Fruit fly (Drosophila melanogaster): Measurements from ENCODE around the gene CG4259.

The CG4259 gene

dm6 chr2L:2130157-2130987, 1.3 kb upstream of the CG4259 start, which contains the start of gene Glyp:
Gene Glyp, plus strand, starts transcription at chr2L:2130813.
- TF ChIP-seq dsf (GFP tag; optimal IDR thresholded peaks at IDR 0.05; ENCODE audit: borderline replicate concordance) (peak; percentile 81), Jra (GFP tag; optimal IDR thresholded peaks at IDR 0.05) (peak; percentile 75), brk (GFP tag; optimal IDR thresholded peaks at IDR 0.05) (peak; percentile 96), Vsx2 (GFP tag; optimal IDR thresholded peaks at IDR 0.05; ENCODE audit: partially characterized antibody) (peak; percentile 96), CG32264 (GFP tag; optimal IDR thresholded peaks at IDR 0.05) (peak; percentile 77), psq (GFP tag; optimal IDR thresholded peaks at IDR 0.05) (peak; percentile 96), Hnf4 (GFP tag; optimal IDR thresholded peaks at IDR 0.05) (peak; percentile 86), Dif (GFP tag; optimal IDR thresholded peaks at IDR 0.05; ENCODE audit: partially characterized antibody) (peak; percentile 99), ey (GFP tag; optimal IDR thresholded peaks at IDR 0.05) (peak; percentile 91), lola (GFP tag; optimal IDR thresholded peaks at IDR 0.05) (no peak), fru (GFP tag; optimal IDR thresholded peaks at IDR 0.05) (peak; percentile 97), Dfd (GFP tag; optimal IDR thresholded peaks at IDR 0.05) (no peak), sv (GFP tag; optimal IDR thresholded peaks at IDR 0.05) (peak; percentile 95), Hr83 (GFP tag; optimal IDR thresholded peaks at IDR 0.05; ENCODE audit: poor library complexity, severe bottlenecking) (peak; percentile 73), GATAd (GFP tag; optimal IDR thresholded peaks at IDR 0.05) (peak; percentile 62), dmrt93B (GFP tag; optimal IDR thresholded peaks at IDR 0.05) (peak; percentile 94), Sp1 (GFP tag; optimal IDR thresholded peaks at IDR 0.05) (peak; percentile 99), N (GFP tag; optimal IDR thresholded peaks at IDR 0.05) (no peak), Hr78 (GFP tag; optimal IDR thresholded peaks at IDR 0.05) (no peak), rgr (GFP tag; optimal IDR thresholded peaks at IDR 0.05) (peak; percentile 98), Rel (GFP tag; optimal IDR thresholded peaks at IDR 0.05) (peak; percentile 98), Rel (tag; optimal IDR thresholded peaks at IDR 0.05) (peak; percentile 89), Myc (optimal IDR thresholded peaks at IDR 0.05) (no peak), dl (GFP tag; optimal IDR thresholded peaks at IDR 0.05; ENCODE audit: insufficient read depth in 1 of 2, partially characterized antibody in 2 of 2) (peak; percentile 95 to 97), Mio (GFP tag; optimal IDR thresholded peaks at IDR 0.05) (peak; percentile 38), tai (GFP tag; optimal IDR thresholded peaks at IDR 0.05) (no peak), HLH106 (tag; optimal IDR thresholded peaks at IDR 0.05) (peak; percentile 98), br (GFP tag; optimal IDR thresholded peaks at IDR 0.05) (peak; percentile 94), pan (optimal IDR thresholded peaks at IDR 0.05) (no peak), sage (GFP tag; optimal IDR thresholded peaks at IDR 0.05) (peak; percentile 88), CrebA (GFP tag; optimal IDR thresholded peaks at IDR 0.05; ENCODE audit: borderline replicate concordance) (no peak), CG9705 (GFP tag; optimal IDR thresholded peaks at IDR 0.05) (peak; percentile 97), OdsH (GFP tag; optimal IDR thresholded peaks at IDR 0.05) (peak; percentile 98), jim (GFP tag; optimal IDR thresholded peaks at IDR 0.05) (peak; percentile 62), h (GFP tag; optimal IDR thresholded peaks at IDR 0.05) (peak; percentile 97), Abd-B (GFP tag; optimal IDR thresholded peaks at IDR 0.05) (no peak), foxo (GFP tag; optimal IDR thresholded peaks at IDR 0.05) (peak; percentile 79 to 99), woc (GFP tag; optimal IDR thresholded peaks at IDR 0.05) (peak; percentile 94), usp (GFP tag; optimal IDR thresholded peaks at IDR 0.05) (no peak)

- TF ChIP-seq psq (GFP tag; optimal IDR thresholded peaks at IDR 0.05) (no peak), Myc (optimal IDR thresholded peaks at IDR 0.05) (peak; percentile 41)
These were observed 18.6 kb downstream of the CG4259 start for dm6 chr2L:2110350-2110888.

Data from whole organism, wandering third instar larva.